Fruit fly (Drosophila melanogaster) Kc167 (cell line): ENCODE results near the gene CG13901.

Source experiments
- Myc ChIP-seq: fragments of >200 bp; optimal IDR thresholded peaks from 2 replicates; lab custom pipeline; 2017; ENCODE audit warnings: missing external identifiers
- Sin3A ChIP-seq: fragments of >200 bp; optimal IDR thresholded peaks from 2 replicates; lab custom pipeline; 2018; ENCODE audit warnings: missing external identifiers
- insv ChIP-seq: fragments of >200 bp; optimal IDR thresholded peaks from 3 replicates; lab custom pipeline; 2018; ENCODE audit warnings: missing external identifiers
- psq ChIP-seq: fragments of >200 bp; optimal IDR thresholded peaks from 2 replicates; lab custom pipeline; 2017; ENCODE audit warnings: missing external identifiers

dm6 chr3L:835455-836034, 2.1 kb downstream of the CG13901 start, which contains the start of gene CG42554:
- TF ChIP-seq psq (lab: Kevin White, UChicago) (no peak), Sin3A (lab: Kevin White, UChicago) (no peak), Myc (lab: Kevin White, UChicago) (no peak), insv (lab: Kevin White, UChicago) (no peak)
